Fruit fly (Drosophila melanogaster): ENCODE data around the gene schlank.

dm6 chrX:6278879-6279628 lies 12.0 kb upstream of the schlank start:
- TF ChIP-seq Sin3A (optimal IDR thresholded peaks at IDR 0.05) (no peak), psq (optimal IDR thresholded peaks at IDR 0.05) (no peak), insv (optimal IDR thresholded peaks at IDR 0.05) (no peak)

Measured in Kc167 (cell line).